Fruit fly (Drosophila melanogaster) whole organism, embryonic: ENCODE measurements around the gene CG33702.

Experiments used
- Asciz ChIP-seq: fragments of 200-800 bp; sonication (Bioruptor generic); optimal IDR thresholded peaks from 2 replicates; lab custom pipeline; 2017; ENCODE audit warnings: missing biosample characterization, mild to moderate bottlenecking, missing genetic modification characterization, missing genetic modification reagents
- Bteb2 ChIP-seq: fragments of 200-800 bp; sonication (Bioruptor generic); optimal IDR thresholded peaks from 2 replicates; lab custom pipeline; 2016; ENCODE audit warnings: missing biosample characterization, missing genetic modification characterization
- CG10267 ChIP-seq: fragments of 200-800 bp; sonication (Bioruptor generic); optimal IDR thresholded peaks from 2 replicates; lab custom pipeline; 2018; ENCODE audit warnings: missing biosample characterization, mild to moderate bottlenecking, missing genetic modification characterization, moderate library complexity
- CG13424 ChIP-seq: fragments of 200-800 bp; sonication (Bioruptor generic); optimal IDR thresholded peaks from 2 replicates; lab custom pipeline; 2019; ENCODE audit warnings: missing biosample characterization, mild to moderate bottlenecking, missing genetic modification characterization, moderate library complexity
- CG13775 ChIP-seq: fragments of 200-800 bp; sonication (Bioruptor generic); optimal IDR thresholded peaks from 3 replicates; lab custom pipeline; 2017; ENCODE audit warnings: missing biosample characterization, mild to moderate bottlenecking, missing genetic modification characterization
- CG15073 ChIP-seq: fragments of 200-800 bp; sonication (Bioruptor generic); optimal IDR thresholded peaks from 2 replicates; lab custom pipeline; 2016; ENCODE audit warnings: missing biosample characterization, missing genetic modification characterization
- CG15601 ChIP-seq: fragments of 200-800 bp; sonication (Bioruptor generic); optimal IDR thresholded peaks from 3 replicates; lab custom pipeline; 2019; ENCODE audit warnings: missing biosample characterization, mild to moderate bottlenecking, missing genetic modification characterization, moderate library complexity
- CG1603 ChIP-seq: fragments of 200-800 bp; sonication (Bioruptor generic); optimal IDR thresholded peaks from 2 replicates; lab custom pipeline; 2019; ENCODE audit warnings: missing biosample characterization, mild to moderate bottlenecking, missing genetic modification characterization, moderate library complexity
- CG1647 ChIP-seq: fragments of 200-800 bp; sonication (Bioruptor generic); optimal IDR thresholded peaks from 3 replicates; lab custom pipeline; 2016; ENCODE audit warnings: missing biosample characterization, missing genetic modification characterization
- CG2120 ChIP-seq: fragments of 200-800 bp; sonication (Bioruptor generic); optimal IDR thresholded peaks from 3 replicates; lab custom pipeline; 2016; ENCODE audit warnings: missing biosample characterization, missing genetic modification characterization
- CG4707 ChIP-seq: fragments of 200-800 bp; sonication (Bioruptor generic); optimal IDR thresholded peaks from 2 replicates; lab custom pipeline; 2018; ENCODE audit warnings: missing biosample characterization, mild to moderate bottlenecking, missing genetic modification characterization, moderate library complexity
- CG7357 ChIP-seq: fragments of 200-800 bp; sonication (Bioruptor generic); IDR thresholded peaks from 3 replicates; pipeline ENCODE4 v1.3.6; 2022; ENCODE audit warnings: missing biosample characterization, missing genetic modification characterization
- CG7556 ChIP-seq: fragments of 200-800 bp; sonication (Bioruptor generic); optimal IDR thresholded peaks from 2 replicates; lab custom pipeline; 2017; ENCODE audit warnings: missing biosample characterization, mild to moderate bottlenecking, missing genetic modification characterization
- CG8290 ChIP-seq, 3 experiments: fragments of 200-800 bp; sonication (Bioruptor generic); optimal IDR thresholded peaks; 2 replicates each; lab custom pipeline; 2016 to 2019; ENCODE audit warnings: missing biosample characterization in 3 of 3, missing genetic modification characterization in 3 of 3, mild to moderate bottlenecking in 2 of 3, moderate library complexity in 1 of 3
- CG9817 ChIP-seq: fragments of 200-800 bp; sonication (Bioruptor generic); optimal IDR thresholded peaks from 2 replicates; lab custom pipeline; 2018; ENCODE audit warnings: missing biosample characterization, mild to moderate bottlenecking, missing genetic modification characterization, moderate library complexity
- CG9932 ChIP-seq: fragments of 200-800 bp; sonication (Bioruptor generic); IDR thresholded peaks from 2 replicates; pipeline ENCODE4 v1.3.6; 2022; ENCODE audit warnings: missing biosample characterization, missing genetic modification characterization
- Dll ChIP-seq: fragments of 200-800 bp; sonication (Bioruptor generic); IDR thresholded peaks from 4 replicates; pipeline ENCODE4 v1.3.6; 2022; ENCODE audit warnings: missing biosample characterization, missing genetic modification characterization; ENCODE audit not compliant: partially characterized antibody
- Doc3 ChIP-seq: fragments of 200-800 bp; sonication (Bioruptor generic); IDR thresholded peaks from 3 replicates; pipeline ENCODE4 v1.3.6; 2022; ENCODE audit warnings: missing biosample characterization, missing genetic modification characterization; ENCODE audit not compliant: partially characterized antibody
- Fer1 ChIP-seq: fragments of 200-800 bp; sonication (Bioruptor generic); optimal IDR thresholded peaks from 2 replicates; lab custom pipeline; 2017; ENCODE audit warnings: missing biosample characterization, mild to moderate bottlenecking, missing genetic modification characterization
- Gug ChIP-seq: fragments of 200-800 bp; sonication (Bioruptor generic); IDR thresholded peaks from 4 replicates; pipeline ENCODE4 v1.3.6; 2022; ENCODE audit warnings: missing biosample characterization, missing genetic modification characterization
- Jarid2 ChIP-seq: fragments of 200-800 bp; sonication (Bioruptor generic); optimal IDR thresholded peaks from 3 replicates; lab custom pipeline; 2017; ENCODE audit warnings: mild to moderate bottlenecking, missing biosample characterization, missing genetic modification reagents, missing genetic modification characterization
- Oaz ChIP-seq: fragments of 200-800 bp; sonication (Bioruptor generic); IDR thresholded peaks from 2 replicates; pipeline ENCODE4 v1.3.6; 2022; ENCODE audit warnings: missing biosample characterization, missing genetic modification characterization
- Pdp1 ChIP-seq, 2 experiments: fragments of 200-800 bp; sonication (Bioruptor generic); optimal IDR thresholded peaks; 3 replicates each; lab custom pipeline; 2016; ENCODE audit warnings: missing biosample characterization in 2 of 2, missing genetic modification characterization in 2 of 2, mild to moderate bottlenecking in 1 of 2, moderate library complexity in 1 of 2
- Ravus ChIP-seq: fragments of 200-800 bp; sonication (Bioruptor generic); IDR thresholded peaks from 2 replicates; pipeline ENCODE4 v1.3.6; 2022; ENCODE audit warnings: missing biosample characterization, missing genetic modification characterization
- Side ChIP-seq: fragments of 200-800 bp; sonication (Bioruptor generic); optimal IDR thresholded peaks from 2 replicates; lab custom pipeline; 2016; ENCODE audit warnings: missing biosample characterization, missing genetic modification characterization
- Stat92E ChIP-seq, 3 experiments: fragments of >200 bp in 2 of 3; fragments of 200-800 bp in 1 of 3; sonication (Bioruptor generic) in 1 of 3; optimal IDR thresholded peaks; 2 replicates each; lab custom pipeline; 2017 to 2019; ENCODE audit warnings: missing biosample characterization in 3 of 3, missing genetic modification characterization in 3 of 3, mild to moderate bottlenecking in 1 of 3, moderate library complexity in 1 of 3
- ac ChIP-seq: fragments of 200-800 bp; sonication (Bioruptor generic); optimal IDR thresholded peaks from 3 replicates; lab custom pipeline; 2017; ENCODE audit warnings: missing biosample characterization, mild to moderate bottlenecking, missing genetic modification characterization
- ap ChIP-seq: fragments of 200-800 bp; sonication (Bioruptor generic); IDR thresholded peaks from 2 replicates; pipeline ENCODE4 v1.3.6; 2022; ENCODE audit warnings: missing biosample characterization, missing genetic modification characterization
- bigmax ChIP-seq: fragments of 200-800 bp; sonication (Bioruptor generic); optimal IDR thresholded peaks from 2 replicates; lab custom pipeline; 2018; ENCODE audit warnings: missing biosample characterization, mild to moderate bottlenecking, missing genetic modification characterization
- cas ChIP-seq: fragments of 200-800 bp; sonication (Bioruptor generic); IDR thresholded peaks from 2 replicates; pipeline ENCODE4 v1.3.6; 2022; ENCODE audit warnings: missing biosample characterization, missing genetic modification characterization
- cato ChIP-seq: fragments of 200-800 bp; sonication (Bioruptor generic); optimal IDR thresholded peaks from 2 replicates; lab custom pipeline; 2016; ENCODE audit warnings: missing biosample characterization, missing genetic modification characterization, borderline replicate concordance
- dpn ChIP-seq, 2 experiments: fragments of 200-800 bp; sonication (Bioruptor generic); optimal IDR thresholded peaks; 3 replicates each; lab custom pipeline; 2016; ENCODE audit warnings: missing biosample characterization in 2 of 2, missing genetic modification characterization in 2 of 2
- fd3F ChIP-seq: fragments of 200-800 bp; sonication (Bioruptor generic); optimal IDR thresholded peaks from 2 replicates; lab custom pipeline; 2018; ENCODE audit warnings: missing biosample characterization, mild to moderate bottlenecking, missing genetic modification characterization, moderate library complexity
- fu2 ChIP-seq: fragments of 200-800 bp; sonication (Bioruptor generic); optimal IDR thresholded peaks from 2 replicates; lab custom pipeline; 2016; ENCODE audit warnings: missing biosample characterization, missing genetic modification characterization
- ham ChIP-seq: fragments of 200-800 bp; sonication (Bioruptor generic); IDR thresholded peaks from 2 replicates; pipeline ENCODE4 v1.3.6; 2022; ENCODE audit warnings: missing biosample characterization, missing genetic modification characterization
- hbn ChIP-seq: fragments of 200-800 bp; sonication (Bioruptor generic); IDR thresholded peaks from 2 replicates; pipeline ENCODE4 v1.3.6; 2022; ENCODE audit warnings: missing biosample characterization, missing genetic modification characterization; ENCODE audit not compliant: partially characterized antibody
- her ChIP-seq: fragments of 200-800 bp; sonication (Bioruptor generic); optimal IDR thresholded peaks from 2 replicates; lab custom pipeline; 2016; ENCODE audit warnings: missing biosample characterization, missing genetic modification characterization
- ken ChIP-seq: fragments of 200-800 bp; sonication (Bioruptor generic); IDR thresholded peaks from 3 replicates; pipeline ENCODE4 v1.3.6; 2022; ENCODE audit warnings: missing biosample characterization, missing genetic modification characterization
- kni ChIP-seq: fragments of 200-800 bp; sonication (Bioruptor generic); optimal IDR thresholded peaks from 3 replicates; lab custom pipeline; 2017; ENCODE audit warnings: mild to moderate bottlenecking, missing biosample characterization, missing genetic modification reagents, missing genetic modification characterization
- mirr ChIP-seq: fragments of 200-800 bp; sonication (Bioruptor generic); optimal IDR thresholded peaks from 3 replicates; lab custom pipeline; 2018; ENCODE audit warnings: missing biosample characterization, mild to moderate bottlenecking, missing genetic modification characterization
- pnt ChIP-seq: fragments of 200-800 bp; sonication (Bioruptor generic); optimal IDR thresholded peaks from 3 replicates; lab custom pipeline; 2016; ENCODE audit warnings: missing biosample characterization, missing genetic modification characterization
- psq ChIP-seq: fragments of 200-800 bp; sonication (Bioruptor generic); optimal IDR thresholded peaks from 2 replicates; lab custom pipeline; 2017; ENCODE audit warnings: missing biosample characterization, missing genetic modification characterization
- seq ChIP-seq: fragments of 200-800 bp; sonication (Bioruptor generic); IDR thresholded peaks from 2 replicates; pipeline ENCODE4 v1.3.6; 2022; ENCODE audit warnings: missing biosample characterization, missing genetic modification characterization
- sima ChIP-seq: fragments of 200-800 bp; sonication (Bioruptor generic); optimal IDR thresholded peaks from 2 replicates; lab custom pipeline; 2016; ENCODE audit warnings: missing biosample characterization, missing genetic modification characterization
- sug ChIP-seq: fragments of 200-800 bp; optimal IDR thresholded peaks from 2 replicates; lab custom pipeline; 2019; ENCODE audit warnings: missing biosample characterization, mild to moderate bottlenecking, missing genetic modification characterization, moderate library complexity
- tin ChIP-seq: fragments of 200-800 bp; sonication (Bioruptor generic); optimal IDR thresholded peaks from 3 replicates; lab custom pipeline; 2016; ENCODE audit warnings: missing biosample characterization, missing genetic modification characterization
- tna ChIP-seq: fragments of 200-800 bp; sonication (Bioruptor generic); IDR thresholded peaks from 2 replicates; pipeline ENCODE4 v1.3.6; 2022; ENCODE audit warnings: missing biosample characterization, missing genetic modification characterization; ENCODE audit not compliant: partially characterized antibody
- unc-4 ChIP-seq: fragments of 200-800 bp; sonication (Bioruptor generic); IDR thresholded peaks from 2 replicates; pipeline ENCODE4 v1.3.6; 2022; ENCODE audit warnings: missing biosample characterization, missing genetic modification characterization; ENCODE audit not compliant: partially characterized antibody
- wor ChIP-seq: fragments of 200-800 bp; sonication (Bioruptor generic); IDR thresholded peaks from 2 replicates; pipeline ENCODE4 v1.3.6; 2022; ENCODE audit warnings: missing biosample characterization, missing genetic modification characterization

CG33702 gene

dm6 chr3L:9465652-9466244 is 47.5 kb downstream of the CG33702 start:
- no peak for TF ChIP-seq Bteb2
- no peak for TF ChIP-seq Doc3
- TF ChIP-seq seq (GFP tag; lab: Robert Waterston, UW): no peak
- TF ChIP-seq tin (GFP tag; lab: Kevin White, UChicago): no peak
- no peak for TF ChIP-seq fu2 (GFP tag; lab: Kevin White, UChicago)
- no peak for TF ChIP-seq psq
- TF ChIP-seq wor (GFP tag; lab: Robert Waterston, UW): no peak
- TF ChIP-seq CG15601 (tag; lab: Kevin White, UChicago): no peak
- no peak for TF ChIP-seq CG8290 (GFP tag; optimal IDR thresholded peaks at IDR 0.05; lab: Kevin White, UChicago)
- peak; percentile 10 to 50 for TF ChIP-seq CG8290 (tag; optimal IDR thresholded peaks at IDR 0.05; lab: Kevin White, UChicago)
- TF ChIP-seq Pdp1 (GFP tag; optimal IDR thresholded peaks at IDR 0.05; lab: Kevin White, UChicago): peak in 1 of 2 experiments; percentile 88
- TF ChIP-seq CG7357: no peak
- TF ChIP-seq mirr (GFP tag; lab: Kevin White, UChicago): peak; percentile 70
- TF ChIP-seq cas (GFP tag; lab: Robert Waterston, UW): no peak
- TF ChIP-seq sima (GFP tag; lab: Kevin White, UChicago): no peak
- TF ChIP-seq Side (GFP tag; lab: Kevin White, UChicago): peak; percentile 1
- no peak for TF ChIP-seq Dll (GFP tag; lab: Robert Waterston, UW)
- TF ChIP-seq CG1647 (GFP tag; lab: Kevin White, UChicago): no peak
- TF ChIP-seq Gug (GFP tag; lab: Robert Waterston, UW): no peak
- no peak for TF ChIP-seq CG9932 (GFP tag; lab: Robert Waterston, UW)
- no peak for TF ChIP-seq CG9817
- no peak for TF ChIP-seq ac (GFP tag; lab: Kevin White, UChicago)
- no peak for TF ChIP-seq CG7556 (GFP tag; lab: Kevin White, UChicago)
- TF ChIP-seq kni: peak; percentile 71
- TF ChIP-seq cato (GFP tag; lab: Kevin White, UChicago): no peak
- no peak for TF ChIP-seq pnt (GFP tag; lab: Kevin White, UChicago)
- TF ChIP-seq ken: no peak
- TF ChIP-seq ham (GFP tag; lab: Robert Waterston, UW): no peak
- no peak for TF ChIP-seq fd3F (GFP tag; lab: Kevin White, UChicago)
- peak; percentile 13 for TF ChIP-seq Jarid2 (GFP tag; lab: Kevin White, UChicago)
- no peak for TF ChIP-seq CG13424 (tag; lab: Kevin White, UChicago)
- 0 out of 2 replicates have a peak, but pooled peaks have one; percentile 21 for TF ChIP-seq tna
- no peak for TF ChIP-seq Oaz (GFP tag; lab: Robert Waterston, UW)
- no peak for TF ChIP-seq CG4707 (GFP tag; lab: Kevin White, UChicago)
- TF ChIP-seq CG13775: no peak
- TF ChIP-seq CG1603 (tag; lab: Kevin White, UChicago): no peak
- TF ChIP-seq dpn (GFP tag; optimal IDR thresholded peaks at IDR 0.05; lab: Kevin White, UChicago): no peak
- no peak for TF ChIP-seq bigmax (GFP tag; lab: Kevin White, UChicago)
- no peak for TF ChIP-seq CG2120 (GFP tag; lab: Kevin White, UChicago)
- TF ChIP-seq hbn (GFP tag; lab: Robert Waterston, UW): peak; percentile 23; the same call in 1 of the 2 replicates
- no peak for TF ChIP-seq Asciz
- TF ChIP-seq ap (GFP tag; lab: Robert Waterston, UW): no peak
- TF ChIP-seq Fer1 (GFP tag; lab: Kevin White, UChicago): peak; percentile 28
- no peak for TF ChIP-seq Ravus (GFP tag; lab: Robert Waterston, UW)
- no peak for TF ChIP-seq her (GFP tag; lab: Kevin White, UChicago)
- no peak for TF ChIP-seq unc-4 (GFP tag; lab: Robert Waterston, UW)
- peak; percentile 24 for TF ChIP-seq CG10267
- TF ChIP-seq Stat92E (GFP tag; optimal IDR thresholded peaks at IDR 0.05; lab: Kevin White, UChicago): no peak
- TF ChIP-seq sug (tag; lab: Kevin White, UChicago): peak; percentile 76
- TF ChIP-seq CG15073 (GFP tag; lab: Kevin White, UChicago): no peak
